Worm (Caenorhabditis elegans) whole organism, L1 larva: ENCODE results near the gene R04B5.7.

Experiments
- aly-2 ChIP-seq: fragments of 150-350 bp; optimal IDR thresholded peaks from 2 replicates; lab custom pipeline; 2014; ENCODE audit warnings: missing biosample characterization, missing genetic modification characterization
- blmp-1 ChIP-seq: fragments of 150-350 bp; optimal IDR thresholded peaks from 2 replicates; lab custom pipeline; 2014; ENCODE audit warnings: missing biosample characterization, missing genetic modification characterization
- fos-1 ChIP-seq: fragments of 150-350 bp; optimal IDR thresholded peaks from 2 replicates; lab custom pipeline; 2014; ENCODE audit warnings: missing biosample characterization, missing genetic modification characterization
- hlh-4 ChIP-seq: sonication (generic microtip); optimal IDR thresholded peaks from 2 replicates; lab custom pipeline; 2016; ENCODE audit warnings: mild to moderate bottlenecking, missing genetic modification characterization, missing compliant biosample characterization
- lin-13 ChIP-seq: fragments of 150-350 bp; optimal IDR thresholded peaks from 2 replicates; lab custom pipeline; 2014; ENCODE audit warnings: missing biosample characterization, missing genetic modification reagents, missing genetic modification characterization
- lsy-2 ChIP-seq, 2 experiments: fragments of 150-350 bp; optimal IDR thresholded peaks; 2 replicates each; lab custom pipeline; 2014; ENCODE audit warnings: missing biosample characterization in 2 of 2, missing genetic modification characterization in 2 of 2
- nhr-11 ChIP-seq: fragments of 150-350 bp; optimal IDR thresholded peaks from 2 replicates; lab custom pipeline; 2014; ENCODE audit warnings: missing biosample characterization, missing genetic modification characterization
- nhr-28 ChIP-seq: fragments of 150-350 bp; optimal IDR thresholded peaks from 2 replicates; lab custom pipeline; 2014; ENCODE audit warnings: missing biosample characterization, missing genetic modification characterization
- nhr-76 ChIP-seq: sonication (generic microtip); optimal IDR thresholded peaks from 2 replicates; lab custom pipeline; 2017; ENCODE audit warnings: missing biosample characterization, missing genetic modification characterization
- skn-1 ChIP-seq: fragments of 150-350 bp; optimal IDR thresholded peaks from 2 replicates; lab custom pipeline; 2014; ENCODE audit warnings: missing biosample characterization, missing genetic modification characterization
- unc-62 ChIP-seq: fragments of 150-350 bp; optimal IDR thresholded peaks from 2 replicates; lab custom pipeline; 2014; ENCODE audit warnings: missing biosample characterization, missing genetic modification reagents, missing genetic modification characterization
- zag-1 ChIP-seq: fragments of 150-350 bp; optimal IDR thresholded peaks from 2 replicates; lab custom pipeline; 2014; ENCODE audit warnings: missing biosample characterization, missing genetic modification characterization

- TF ChIP-seq nhr-28 (tag; lab: Kevin White, UChicago) (no peak), hlh-4 (tag; lab: Kevin White, UChicago) (no peak), blmp-1 (tag; lab: Kevin White, UChicago) (peak; percentile 72), aly-2 (no peak), nhr-11 (tag; lab: Kevin White, UChicago) (peak; percentile 11), unc-62 (no peak), lin-13 (GFP tag; lab: Kevin White, UChicago) (peak; percentile 57), zag-1 (tag; lab: Kevin White, UChicago) (no peak), lsy-2 (tag; optimal IDR thresholded peaks at IDR 0.05; lab: Kevin White, UChicago) (peak; percentile 95 to 98), nhr-76 (tag; lab: Kevin White, UChicago) (no peak), fos-1 (tag; lab: Kevin White, UChicago) (peak; percentile 69), skn-1 (tag; lab: Kevin White, UChicago) (peak; percentile 63)
Measured at ce11 chrV:10042254-10042653, 48.1 kb downstream of the R04B5.7 start.
